Fruit fly (Drosophila melanogaster) whole organism: ENCODE data around the gene CG34462.

ENCODE experiments used
- Dll ChIP-seq: fragments of >200 bp; optimal IDR thresholded peaks from 2 replicates; lab custom pipeline; 2017
- usp ChIP-seq: fragments of >200 bp; optimal IDR thresholded peaks from 2 replicates; lab custom pipeline; 2017; ENCODE audit warnings: missing biosample characterization, missing genetic modification characterization, mixed read lengths

DNA sequence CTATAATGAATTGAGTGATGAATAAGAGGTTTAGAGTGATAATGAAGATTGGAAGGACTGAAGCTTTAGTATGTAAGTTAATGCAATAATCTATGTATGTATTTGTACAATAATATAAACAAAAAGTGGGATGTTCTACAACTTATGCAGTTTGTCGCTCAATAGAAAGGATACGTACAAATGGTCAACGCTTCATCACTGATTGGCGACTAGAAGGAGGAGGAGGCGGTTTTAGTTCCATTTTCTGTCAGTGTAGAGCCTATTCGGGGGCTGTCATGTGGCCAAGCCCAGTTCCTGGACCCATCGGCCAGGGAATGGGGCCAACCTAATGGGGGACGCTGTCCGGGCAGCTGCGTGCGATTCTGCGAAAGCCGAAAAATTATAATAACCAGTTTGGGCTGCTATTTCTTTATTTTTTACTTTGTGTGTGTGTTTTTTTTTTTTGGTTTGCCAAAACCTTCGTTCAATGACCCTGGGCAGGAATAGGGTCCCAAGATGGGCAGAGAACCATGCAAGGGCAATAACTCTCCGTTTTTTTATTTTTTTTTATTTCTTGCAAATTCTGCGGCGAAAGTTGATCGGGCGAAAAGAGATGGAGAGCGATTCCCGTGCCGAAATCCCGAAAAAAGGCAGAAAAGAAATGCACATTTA, 40.4 kb downstream of the CG34462 start:
- no peak for TF ChIP-seq usp (GFP tag; lab: Kevin White, UChicago)
- TF ChIP-seq Dll (lab: Kevin White, UChicago): no peak
